Fruit fly (Drosophila melanogaster) ovary, adult (tissue): ENCODE results near the gene CG9928.
A peak's percentile ranks its signal among the peaks of the same experiment; 100 is the strongest.

ENCODE experiments used
- CG17801 ChIP-seq: fragments of 200-800 bp; optimal IDR thresholded peaks from 2 replicates; lab custom pipeline; 2019; ENCODE audit warnings: missing biosample characterization, mild to moderate bottlenecking, missing genetic modification characterization, moderate library complexity; ENCODE audit not compliant: partially characterized antibody

Gene CG9928

dm6 chr2L:13146254-13146653 lies 3.6 kb upstream of the CG9928 start:
- no peak for TF ChIP-seq CG17801 (GFP tag; lab: Kevin White, UChicago)

- peak; percentile 39 for TF ChIP-seq CG17801 (GFP tag; lab: Kevin White, UChicago)
Observed at dm6 chr2L:13145035-13145683, 2.5 kb upstream of the CG9928 start.

dm6 chr2L:13143522-13143921 lies 819 bp upstream of the CG9928 start, which contains the start of gene CG16978:
TSS of gene CG16978 (minus strand) at chr2L:13143622.
- TF ChIP-seq CG17801 (GFP tag; lab: Kevin White, UChicago) = no peak

- no peak for TF ChIP-seq CG17801 (GFP tag; lab: Kevin White, UChicago)
Observed at dm6 chr2L:13140891-13141290, 1.8 kb downstream of the CG9928 start.

dm6 chr2L:13135929-13136328 lies 6.8 kb downstream of the CG9928 start:
- TF ChIP-seq CG17801 (GFP tag; lab: Kevin White, UChicago) = no peak

dm6 chr2L:13130291-13130690 lies 12.4 kb downstream of the CG9928 start, which contains the start of gene CG5122:
TSS of gene CG5122 (plus strand) at chr2L:13130591.
- no peak for TF ChIP-seq CG17801 (GFP tag; lab: Kevin White, UChicago)

dm6 chr2L:13122526-13122925 lies 20.2 kb downstream of the CG9928 start:
- no peak for TF ChIP-seq CG17801 (GFP tag; lab: Kevin White, UChicago)

dm6 chr2L:13119034-13119433 lies 23.7 kb downstream of the CG9928 start, which contains the start of the genes CG44198 and CG43050:
TSS of gene CG44198 (minus strand) at chr2L:13119134.
TSS of gene CG43050 (plus strand) at chr2L:13119294.
- no peak for TF ChIP-seq CG17801 (GFP tag; lab: Kevin White, UChicago)

dm6 chr2L:13116738-13117137 lies 26.0 kb downstream of the CG9928 start:
- no peak for TF ChIP-seq CG17801 (GFP tag; lab: Kevin White, UChicago)

dm6 chr2L:13113580-13113979 lies 29.1 kb downstream of the CG9928 start:
- TF ChIP-seq CG17801 (GFP tag; lab: Kevin White, UChicago) = no peak

dm6 chr2L:13106507-13106906 lies 36.2 kb downstream of the CG9928 start, which contains the start of gene Ttc30:
TSS of gene Ttc30 (plus strand) at chr2L:13106807.
- TF ChIP-seq CG17801 (GFP tag; lab: Kevin White, UChicago) = no peak

dm6 chr2L:13104800-13105199 lies 37.9 kb downstream of the CG9928 start:
- no peak for TF ChIP-seq CG17801 (GFP tag; lab: Kevin White, UChicago)

- no peak for TF ChIP-seq CG17801 (GFP tag; lab: Kevin White, UChicago)
Observed at dm6 chr2L:13101477-13101876, 41.2 kb downstream of the CG9928 start.

- TF ChIP-seq CG17801 (GFP tag; lab: Kevin White, UChicago) = no peak
Observed at dm6 chr2L:13098301-13098700, 44.4 kb downstream of the CG9928 start.

dm6 chr2L:13097200-13097599 lies 45.5 kb downstream of the CG9928 start:
- no peak for TF ChIP-seq CG17801 (GFP tag; lab: Kevin White, UChicago)

- TF ChIP-seq CG17801 (GFP tag; lab: Kevin White, UChicago) = no peak
Observed at dm6 chr2L:13095805-13096204, 46.9 kb downstream of the CG9928 start.
